Fruit fly (Drosophila melanogaster): Measurements from ENCODE around the gene a10.

- TF ChIP-seq Myc (optimal IDR thresholded peaks at IDR 0.05) (no peak), lola (GFP tag; optimal IDR thresholded peaks at IDR 0.05) (no peak), CG32264 (GFP tag; optimal IDR thresholded peaks at IDR 0.05) (no peak), sv (GFP tag; optimal IDR thresholded peaks at IDR 0.05) (no peak), brk (GFP tag; optimal IDR thresholded peaks at IDR 0.05) (no peak), OdsH (GFP tag; optimal IDR thresholded peaks at IDR 0.05) (no peak), pan (optimal IDR thresholded peaks at IDR 0.05) (no peak)
Measured at dm6 chr3L:17006250-17006693, 17.3 kb downstream of the a10 start.

All from whole organism, wandering third instar larva.